Fruit fly (Drosophila melanogaster) whole organism, embryonic: ENCODE results near the gene CG14195.
A peak's percentile ranks its signal among the peaks of the same experiment; 100 is the strongest.

Source experiments
- Atf6 ChIP-seq: fragments of 200-800 bp; sonication (Bioruptor generic); IDR thresholded peaks from 2 replicates; pipeline ENCODE4 v1.3.6; 2022; ENCODE audit warnings: missing biosample characterization, missing genetic modification characterization
- CG10462 ChIP-seq: fragments of 200-800 bp; sonication (Bioruptor generic); optimal IDR thresholded peaks from 2 replicates; lab custom pipeline; 2016; ENCODE audit warnings: missing biosample characterization, missing genetic modification characterization
- CG11085 ChIP-seq: fragments of 200-800 bp; sonication (Bioruptor generic); IDR thresholded peaks from 2 replicates; pipeline ENCODE4 v1.3.6; 2022; ENCODE audit warnings: missing biosample characterization, missing genetic modification characterization
- CG11696 ChIP-seq: fragments of 200-800 bp; sonication (Bioruptor generic); IDR thresholded peaks from 2 replicates; pipeline ENCODE4 v1.3.6; 2022; ENCODE audit warnings: missing biosample characterization, missing genetic modification characterization
- CG12104 ChIP-seq: fragments of 200-800 bp; sonication (Bioruptor generic); optimal IDR thresholded peaks from 3 replicates; lab custom pipeline; 2016; ENCODE audit warnings: missing biosample characterization, missing genetic modification characterization
- CG12219 ChIP-seq: fragments of 200-800 bp; sonication (Bioruptor generic); optimal IDR thresholded peaks from 3 replicates; lab custom pipeline; 2018; ENCODE audit warnings: missing biosample characterization, mild to moderate bottlenecking, missing genetic modification characterization
- CG13894 ChIP-seq: fragments of 200-800 bp; sonication (Bioruptor generic); optimal IDR thresholded peaks from 3 replicates; lab custom pipeline; 2018; ENCODE audit warnings: missing biosample characterization, mild to moderate bottlenecking, missing genetic modification characterization, moderate library complexity
- CG17186 ChIP-seq: fragments of 200-800 bp; sonication (Bioruptor generic); optimal IDR thresholded peaks from 3 replicates; lab custom pipeline; 2017; ENCODE audit warnings: missing biosample characterization, missing genetic modification reagents, missing genetic modification characterization
- CG17361 ChIP-seq: fragments of 200-800 bp; sonication (Bioruptor generic); IDR thresholded peaks from 3 replicates; pipeline ENCODE4 v1.3.6; 2022; ENCODE audit warnings: missing biosample characterization, missing genetic modification characterization
- CG17385 ChIP-seq: fragments of 200-800 bp; sonication (Bioruptor generic); optimal IDR thresholded peaks from 3 replicates; lab custom pipeline; 2018; ENCODE audit warnings: missing biosample characterization, mild to moderate bottlenecking, missing genetic modification characterization
- CG17802 ChIP-seq: fragments of 200-800 bp; sonication (Bioruptor generic); optimal IDR thresholded peaks from 2 replicates; lab custom pipeline; 2018; ENCODE audit warnings: missing biosample characterization, mild to moderate bottlenecking, missing genetic modification characterization, moderate library complexity
- CG17829 ChIP-seq: fragments of 200-800 bp; optimal IDR thresholded peaks from 2 replicates; lab custom pipeline; 2019; ENCODE audit warnings: missing biosample characterization, mild to moderate bottlenecking, missing genetic modification characterization, moderate library complexity
- CG2199 ChIP-seq: fragments of 200-800 bp; sonication (Bioruptor generic); IDR thresholded peaks from 3 replicates; pipeline ENCODE4 v1.3.6; 2022; ENCODE audit warnings: missing biosample characterization, missing genetic modification characterization
- CG30403 ChIP-seq: fragments of 200-800 bp; sonication (Bioruptor generic); optimal IDR thresholded peaks from 3 replicates; lab custom pipeline; 2016; ENCODE audit warnings: missing biosample characterization, missing genetic modification characterization
- CG32772 ChIP-seq: fragments of 200-800 bp; sonication (Bioruptor generic); IDR thresholded peaks from 2 replicates; pipeline ENCODE4 v1.3.6; 2022; ENCODE audit warnings: missing biosample characterization, missing genetic modification characterization
- CG3281 ChIP-seq: fragments of 200-800 bp; sonication (Bioruptor generic); optimal IDR thresholded peaks from 3 replicates; lab custom pipeline; 2017; ENCODE audit warnings: missing biosample characterization, mild to moderate bottlenecking, missing genetic modification characterization
- CG34224 ChIP-seq: fragments of 200-800 bp; sonication (Bioruptor generic); IDR thresholded peaks from 3 replicates; pipeline ENCODE4 v1.3.6; 2022; ENCODE audit warnings: missing biosample characterization, missing genetic modification characterization; ENCODE audit not compliant: partially characterized antibody
- CG42726 ChIP-seq: fragments of 200-800 bp; sonication (Bioruptor generic); IDR thresholded peaks from 2 replicates; pipeline ENCODE4 v1.3.6; 2022; ENCODE audit warnings: missing biosample characterization, missing genetic modification characterization; ENCODE audit not compliant: partially characterized antibody
- CG4360 ChIP-seq: fragments of 200-800 bp; sonication (Bioruptor generic); IDR thresholded peaks from 2 replicates; pipeline ENCODE4 v1.3.6; 2022; ENCODE audit warnings: missing biosample characterization, missing genetic modification characterization
- CG5245 ChIP-seq: fragments of 200-800 bp; sonication (Bioruptor generic); optimal IDR thresholded peaks from 3 replicates; lab custom pipeline; 2016; ENCODE audit warnings: missing biosample characterization, missing genetic modification characterization
- CG6175 ChIP-seq: fragments of 200-800 bp; sonication (Bioruptor generic); IDR thresholded peaks from 3 replicates; pipeline ENCODE4 v1.3.6; 2022; ENCODE audit warnings: missing biosample characterization, missing genetic modification characterization
- CG6813 ChIP-seq: fragments of 200-800 bp; sonication (Bioruptor generic); optimal IDR thresholded peaks from 2 replicates; lab custom pipeline; 2017; ENCODE audit warnings: missing biosample characterization, missing genetic modification characterization, mild to moderate bottlenecking, moderate library complexity, missing genetic modification reagents
- CG7745 ChIP-seq: fragments of 200-800 bp; sonication (Bioruptor generic); optimal IDR thresholded peaks from 2 replicates; lab custom pipeline; 2018; ENCODE audit warnings: missing biosample characterization, mild to moderate bottlenecking, missing genetic modification characterization, moderate library complexity
- CG8089 ChIP-seq: fragments of 200-800 bp; sonication (Bioruptor generic); optimal IDR thresholded peaks from 3 replicates; lab custom pipeline; 2016; ENCODE audit warnings: missing biosample characterization, missing genetic modification characterization
- CoRest ChIP-seq: fragments of 200-800 bp; sonication (Bioruptor generic); optimal IDR thresholded peaks from 3 replicates; lab custom pipeline; 2018; ENCODE audit warnings: missing biosample characterization, mild to moderate bottlenecking, missing genetic modification characterization, moderate library complexity
- Hey ChIP-seq: fragments of 200-800 bp; sonication (Bioruptor generic); optimal IDR thresholded peaks from 3 replicates; lab custom pipeline; 2018; ENCODE audit warnings: missing biosample characterization, mild to moderate bottlenecking, missing genetic modification characterization
- Hr3 ChIP-seq: fragments of 200-800 bp; sonication (Bioruptor generic); optimal IDR thresholded peaks from 3 replicates; lab custom pipeline; 2016; ENCODE audit warnings: missing biosample characterization, missing genetic modification characterization
- Lhr ChIP-seq: fragments of 200-800 bp; sonication (Bioruptor generic); optimal IDR thresholded peaks from 3 replicates; lab custom pipeline; 2017; ENCODE audit warnings: mild to moderate bottlenecking, missing biosample characterization, missing genetic modification reagents, missing genetic modification characterization
- MBD-R2 ChIP-seq: fragments of 200-800 bp; sonication (Bioruptor generic); IDR thresholded peaks from 2 replicates; pipeline ENCODE4 v1.3.6; 2022; ENCODE audit warnings: missing biosample characterization, missing genetic modification characterization
- Opbp ChIP-seq: fragments of 200-800 bp; sonication (Bioruptor generic); IDR thresholded peaks from 3 replicates; pipeline ENCODE4 v1.3.6; 2022; ENCODE audit warnings: missing biosample characterization, missing genetic modification characterization; ENCODE audit not compliant: partially characterized antibody
- Pdp1 ChIP-seq, 2 experiments: fragments of 200-800 bp; sonication (Bioruptor generic); optimal IDR thresholded peaks; 3 replicates each; lab custom pipeline; 2016; ENCODE audit warnings: missing biosample characterization in 2 of 2, missing genetic modification characterization in 2 of 2, mild to moderate bottlenecking in 1 of 2, moderate library complexity in 1 of 2
- Sox102F ChIP-seq: fragments of 200-800 bp; sonication (Bioruptor generic); optimal IDR thresholded peaks from 2 replicates; lab custom pipeline; 2018; ENCODE audit warnings: missing biosample characterization, mild to moderate bottlenecking, missing genetic modification characterization, moderate library complexity
- Sry-β ChIP-seq: fragments of 200-800 bp; sonication (Bioruptor generic); optimal IDR thresholded peaks from 2 replicates; lab custom pipeline; 2018; ENCODE audit warnings: missing biosample characterization, mild to moderate bottlenecking, missing genetic modification characterization, moderate library complexity
- TFAM ChIP-seq: fragments of 200-800 bp; sonication (Bioruptor generic); optimal IDR thresholded peaks from 2 replicates; lab custom pipeline; 2017; ENCODE audit warnings: missing biosample characterization, missing genetic modification characterization, inconsistent platforms
- ac ChIP-seq: fragments of 200-800 bp; sonication (Bioruptor generic); optimal IDR thresholded peaks from 3 replicates; lab custom pipeline; 2017; ENCODE audit warnings: missing biosample characterization, mild to moderate bottlenecking, missing genetic modification characterization
- az2 ChIP-seq: fragments of 200-800 bp; sonication (Bioruptor generic); optimal IDR thresholded peaks from 3 replicates; lab custom pipeline; 2016; ENCODE audit warnings: missing biosample characterization, missing genetic modification characterization
- bab2 ChIP-seq: fragments of 200-800 bp; sonication (Bioruptor generic); optimal IDR thresholded peaks from 2 replicates; lab custom pipeline; 2016; ENCODE audit warnings: missing biosample characterization, missing genetic modification characterization
- bbx ChIP-seq: fragments of 200-800 bp; sonication (Bioruptor generic); IDR thresholded peaks from 2 replicates; pipeline ENCODE4 v1.3.6; 2022; ENCODE audit warnings: missing biosample characterization, missing genetic modification characterization; ENCODE audit not compliant: partially characterized antibody
- cas ChIP-seq: fragments of 200-800 bp; sonication (Bioruptor generic); IDR thresholded peaks from 2 replicates; pipeline ENCODE4 v1.3.6; 2022; ENCODE audit warnings: missing biosample characterization, missing genetic modification characterization
- ems ChIP-seq: fragments of 200-800 bp; sonication (Bioruptor generic); optimal IDR thresholded peaks from 3 replicates; lab custom pipeline; 2016; ENCODE audit warnings: missing biosample characterization, missing genetic modification characterization
- ham ChIP-seq: fragments of 200-800 bp; sonication (Bioruptor generic); IDR thresholded peaks from 2 replicates; pipeline ENCODE4 v1.3.6; 2022; ENCODE audit warnings: missing biosample characterization, missing genetic modification characterization
- hth ChIP-seq: fragments of >200 bp; optimal IDR thresholded peaks from 2 replicates; lab custom pipeline; 2017; ENCODE audit warnings: inconsistent platforms
- ken ChIP-seq: fragments of 200-800 bp; sonication (Bioruptor generic); IDR thresholded peaks from 3 replicates; pipeline ENCODE4 v1.3.6; 2022; ENCODE audit warnings: missing biosample characterization, missing genetic modification characterization
- oc ChIP-seq: fragments of 200-800 bp; sonication (Bioruptor generic); optimal IDR thresholded peaks from 2 replicates; lab custom pipeline; 2018; ENCODE audit warnings: missing biosample characterization, mild to moderate bottlenecking, missing genetic modification characterization, moderate library complexity
- p53 ChIP-seq: fragments of 200-800 bp; sonication (Bioruptor generic); optimal IDR thresholded peaks from 2 replicates; lab custom pipeline; 2016; ENCODE audit warnings: missing biosample characterization, missing genetic modification characterization
- pita ChIP-seq: fragments of 200-800 bp; sonication (Bioruptor generic); optimal IDR thresholded peaks from 2 replicates; lab custom pipeline; 2017; ENCODE audit warnings: missing biosample characterization, mild to moderate bottlenecking, missing genetic modification characterization
- pros ChIP-seq: fragments of 200-800 bp; sonication (Bioruptor generic); optimal IDR thresholded peaks from 3 replicates; lab custom pipeline; 2019; ENCODE audit warnings: missing biosample characterization, mild to moderate bottlenecking, missing genetic modification characterization, moderate library complexity
- pum ChIP-seq: fragments of 200-800 bp; sonication (Bioruptor generic); optimal IDR thresholded peaks from 2 replicates; lab custom pipeline; 2016; ENCODE audit warnings: missing biosample characterization, missing genetic modification characterization
- ranshi ChIP-seq: fragments of 200-800 bp; sonication (Bioruptor generic); IDR thresholded peaks from 2 replicates; pipeline ENCODE4 v1.3.6; 2022; ENCODE audit warnings: missing biosample characterization, missing genetic modification characterization
- row ChIP-seq: fragments of 200-800 bp; sonication (Bioruptor generic); IDR thresholded peaks from 3 replicates; pipeline ENCODE4 v1.3.6; 2022; ENCODE audit warnings: missing biosample characterization, missing genetic modification characterization
- stwl ChIP-seq: fragments of 200-800 bp; sonication (Bioruptor generic); optimal IDR thresholded peaks from 3 replicates; lab custom pipeline; 2018; ENCODE audit warnings: missing biosample characterization, mild to moderate bottlenecking, missing genetic modification characterization, moderate library complexity
- tin ChIP-seq: fragments of 200-800 bp; sonication (Bioruptor generic); optimal IDR thresholded peaks from 3 replicates; lab custom pipeline; 2016; ENCODE audit warnings: missing biosample characterization, missing genetic modification characterization
- toy ChIP-seq: fragments of 200-800 bp; sonication (Bioruptor generic); IDR thresholded peaks from 2 replicates; pipeline ENCODE4 v1.3.6; 2022; ENCODE audit warnings: missing biosample characterization, missing genetic modification characterization
- wdn ChIP-seq: fragments of 200-800 bp; sonication (Bioruptor generic); IDR thresholded peaks from 2 replicates; pipeline ENCODE4 v1.3.6; 2022; ENCODE audit warnings: missing biosample characterization, missing genetic modification characterization

The CG14195 gene

DNA sequence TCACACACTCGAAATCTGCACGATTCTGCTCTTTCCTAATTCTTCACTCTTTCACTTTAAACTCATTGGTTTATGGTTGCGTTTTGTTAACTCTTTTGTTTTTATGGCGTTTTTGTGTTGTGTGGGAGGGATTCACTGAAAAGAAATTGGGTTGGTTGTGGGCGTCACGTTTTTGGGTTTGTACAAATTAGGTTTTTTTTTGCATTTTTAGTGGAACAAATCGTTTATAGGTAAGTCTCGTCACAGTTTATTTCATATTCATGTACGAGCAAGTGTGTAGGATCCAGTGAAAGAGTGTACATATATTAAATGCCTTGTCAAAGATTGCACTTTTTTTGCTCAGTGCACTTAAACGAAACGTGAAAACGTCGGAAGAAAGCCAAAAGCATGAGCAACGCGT lies 47.2 kb downstream of the CG14195 start (continued):
- TF ChIP-seq ken (GFP tag; lab: Robert Waterston, UW) (0 out of 3 replicates have a peak, but pooled peaks have one; percentile 30), ham (GFP tag; lab: Robert Waterston, UW) (no peak), ems (GFP tag; lab: Kevin White, UChicago) (peak; percentile 5), Pdp1 (GFP tag; optimal IDR thresholded peaks at IDR 0.05; lab: Kevin White, UChicago) (peak in 1 of 2 experiments; percentile 5), CG10462 (GFP tag; lab: Kevin White, UChicago) (no peak), pita (no peak), CG17361 (GFP tag; lab: Robert Waterston, UW) (no peak), CG6813 (GFP tag; lab: Kevin White, UChicago) (no peak), Sox102F (GFP tag; lab: Kevin White, UChicago) (peak; percentile 58), bbx (no peak), CG4360 (GFP tag; lab: Robert Waterston, UW) (no peak), hth (lab: Kevin White, UChicago) (no peak), CoRest (tag; lab: Kevin White, UChicago) (peak; percentile 38), Lhr (GFP tag; lab: Kevin White, UChicago) (no peak), CG2199 (GFP tag; lab: Robert Waterston, UW) (no peak), Atf6 (GFP tag; lab: Robert Waterston, UW) (no peak), p53 (GFP tag; lab: Kevin White, UChicago) (no peak), row (GFP tag; lab: Robert Waterston, UW) (0 out of 3 replicates have a peak, but pooled peaks have one; percentile 32), CG13894 (no peak), wdn (GFP tag; lab: Robert Waterston, UW) (no peak), CG17186 (GFP tag; lab: Kevin White, UChicago) (no peak), CG17385 (peak; percentile 1), Hr3 (GFP tag; lab: Kevin White, UChicago) (peak; percentile 28), cas (GFP tag; lab: Robert Waterston, UW) (no peak), CG11085 (GFP tag; lab: Robert Waterston, UW) (no peak), CG30403 (GFP tag; lab: Kevin White, UChicago) (peak; percentile 57), CG6175 (GFP tag; lab: Robert Waterston, UW) (no peak), MBD-R2 (GFP tag; lab: Robert Waterston, UW) (no peak), CG7745 (tag; lab: Kevin White, UChicago) (no peak), CG17802 (no peak), Hey (no peak), TFAM (no peak), CG8089 (no peak), pros (no peak), CG5245 (GFP tag; lab: Kevin White, UChicago) (no peak), CG3281 (GFP tag; lab: Kevin White, UChicago) (peak; percentile 15), CG11696 (GFP tag; lab: Robert Waterston, UW) (no peak), stwl (tag; lab: Kevin White, UChicago) (no peak), CG42726 (GFP tag; lab: Robert Waterston, UW) (no peak), Opbp (GFP tag; lab: Robert Waterston, UW) (no peak), az2 (GFP tag; lab: Kevin White, UChicago) (peak; percentile 0)

DNA sequence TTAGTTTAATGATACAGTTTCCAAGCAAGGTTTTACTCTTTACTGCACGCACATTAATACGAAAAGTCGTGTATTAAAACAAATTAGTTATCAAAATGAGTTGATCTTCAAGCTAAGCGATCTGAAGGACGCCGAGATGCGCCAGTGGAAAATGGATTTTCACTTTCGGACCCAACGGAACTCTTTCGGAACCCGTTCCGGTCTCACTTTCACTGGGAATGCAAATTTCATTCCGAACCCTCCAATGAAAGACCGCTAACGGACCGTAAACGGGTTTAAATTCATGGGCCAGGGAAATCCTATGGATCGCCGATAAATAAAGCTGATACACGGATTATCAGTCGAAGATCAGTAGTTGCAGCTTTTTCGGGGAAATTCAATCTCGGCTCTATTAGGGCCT lies 48.4 kb downstream of the CG14195 start:
- TF ChIP-seq bab2: no peak
- no peak for TF ChIP-seq Sry-β (GFP tag; lab: Kevin White, UChicago)
- TF ChIP-seq CG34224 (GFP tag; lab: Robert Waterston, UW): no peak
- TF ChIP-seq CG17829 (tag; lab: Kevin White, UChicago): no peak
- TF ChIP-seq toy (GFP tag; lab: Robert Waterston, UW): no peak
- TF ChIP-seq ac (GFP tag; lab: Kevin White, UChicago): no peak
- TF ChIP-seq pum (GFP tag; lab: Kevin White, UChicago): no peak
- no peak for TF ChIP-seq CG12219 (GFP tag; lab: Kevin White, UChicago)
- TF ChIP-seq oc (tag; lab: Kevin White, UChicago): peak; percentile 41
- TF ChIP-seq tin (GFP tag; lab: Kevin White, UChicago): no peak
- no peak for TF ChIP-seq CG12104 (GFP tag; lab: Kevin White, UChicago)
- TF ChIP-seq ranshi (GFP tag; lab: Robert Waterston, UW): no peak
- no peak for TF ChIP-seq CG32772
